Fruit fly (Drosophila melanogaster): ENCODE measurements around the gene CG10853.

DNA sequence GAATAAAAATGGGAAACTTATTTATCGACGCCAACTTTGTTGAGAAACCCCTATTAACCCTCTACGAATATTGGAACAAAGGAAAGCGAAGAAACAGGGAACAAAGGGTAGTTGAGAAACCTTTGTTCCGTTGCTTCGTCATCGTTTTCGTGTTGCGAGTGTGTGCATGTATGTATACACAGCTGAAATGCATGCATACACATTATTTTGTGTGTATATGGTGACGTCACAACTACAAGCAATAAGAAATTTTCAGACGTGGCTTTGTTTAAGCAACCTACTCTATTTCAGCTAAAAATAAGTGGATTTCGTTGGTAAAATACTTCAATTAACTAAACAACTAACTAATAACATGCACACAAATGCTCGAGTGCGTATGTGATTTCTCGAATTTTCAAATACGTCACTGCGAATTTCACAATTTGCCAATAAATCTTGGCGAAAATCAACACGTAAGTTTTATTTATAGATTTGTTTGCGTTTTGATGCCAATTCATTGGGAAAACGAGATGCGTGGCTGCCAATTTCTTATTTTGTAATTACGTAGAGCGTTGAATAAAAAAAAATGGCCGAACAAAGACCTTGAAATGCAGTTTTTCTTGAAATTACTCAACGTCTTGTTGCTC lies 45.7 kb upstream of the CG10853 start:
- no peak for TF ChIP-seq CG13296 (GFP tag; optimal IDR thresholded peaks at IDR 0.05)
- TF ChIP-seq CG3847 (GFP tag; IDR thresholded peaks at IDR 0.05) = no peak
- no peak for TF ChIP-seq CG3726 (GFP tag; IDR thresholded peaks at IDR 0.05)
- TF ChIP-seq slou (GFP tag; optimal IDR thresholded peaks at IDR 0.05) = no peak
- no peak for TF ChIP-seq CG8478 (optimal IDR thresholded peaks at IDR 0.05)
- TF ChIP-seq CG3065 (GFP tag; optimal IDR thresholded peaks at IDR 0.05) = no peak
- TF ChIP-seq CG6854 (GFP tag; optimal IDR thresholded peaks at IDR 0.05) = no peak
- TF ChIP-seq pan (optimal IDR thresholded peaks at IDR 0.05) = no peak
- TF ChIP-seq pan (GFP tag; optimal IDR thresholded peaks at IDR 0.05 in 1 of 2, IDR thresholded peaks at IDR 0.05 in 1 of 2) = no peak
- TF ChIP-seq croc (GFP tag; conservative IDR thresholded peaks at IDR 0.05) = no peak
